Worm (Caenorhabditis elegans): ENCODE measurements around the gene JC8.4.

- no peak for TF ChIP-seq nhr-11 (tag; optimal IDR thresholded peaks at IDR 0.05)
- TF ChIP-seq nhr-12 (tag; optimal IDR thresholded peaks at IDR 0.05), result no peak
- no peak for TF ChIP-seq tbx-2 (tag; optimal IDR thresholded peaks at IDR 0.05)
- TF ChIP-seq dpl-1 (GFP tag; optimal IDR thresholded peaks at IDR 0.05), result no peak
- no peak for TF ChIP-seq ztf-11 (tag; optimal IDR thresholded peaks at IDR 0.05)
- no peak for TF ChIP-seq C34B4.2 (tag; optimal IDR thresholded peaks at IDR 0.05)
- no peak for TF ChIP-seq unc-62 (GFP tag; optimal IDR thresholded peaks at IDR 0.05)
These were observed 6.8 kb downstream of the JC8.4 start for ce11 chrIV:13250243-13250642.

Data from whole organism, L1 larva.